Worm (Caenorhabditis elegans): ENCODE data around the gene W02A2.8.

DNA sequence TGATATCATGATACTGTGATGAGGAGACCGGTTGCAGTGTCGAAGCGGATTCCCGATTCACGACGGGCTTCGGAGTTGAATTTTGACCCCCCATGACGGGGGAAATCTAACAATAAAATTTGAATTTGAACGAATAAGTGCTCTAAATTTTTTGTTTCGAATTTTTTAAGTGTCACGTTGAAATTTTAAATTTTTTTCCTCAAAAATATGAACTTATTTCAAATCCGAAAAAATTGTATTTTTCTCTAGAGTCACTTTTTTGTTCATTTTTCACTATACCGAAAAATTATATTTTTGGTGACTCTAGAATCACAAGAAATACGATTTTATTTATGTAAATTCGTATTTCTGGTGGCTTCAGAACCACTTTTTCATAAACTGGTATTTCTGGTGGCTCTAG lies at the start of gene W02A2.8:
- TF ChIP-seq ces-1 (GFP tag; optimal IDR thresholded peaks at IDR 0.05) (no peak), nhr-12 (tag; optimal IDR thresholded peaks at IDR 0.05) (no peak), C34B4.2 (tag; optimal IDR thresholded peaks at IDR 0.05) (no peak)

All from whole organism, L1 larva.